Worm (Caenorhabditis elegans) whole organism, L1 larva: Measurements from ENCODE around the gene rft-2.

Experiments
- C16A3.4 ChIP-seq: fragments of 150-350 bp; optimal IDR thresholded peaks from 2 replicates; lab custom pipeline; 2014; ENCODE audit warnings: missing biosample characterization, missing genetic modification characterization
- C34B4.2 ChIP-seq: sonication (generic microtip); optimal IDR thresholded peaks from 2 replicates; lab custom pipeline; 2017; ENCODE audit warnings: mild to moderate bottlenecking, missing genetic modification characterization, missing compliant biosample characterization
- Y116A8C.19 ChIP-seq: sonication (generic microtip); optimal IDR thresholded peaks from 2 replicates; lab custom pipeline; 2016; ENCODE audit warnings: missing compliant biosample characterization, missing genetic modification characterization, borderline replicate concordance
- aly-2 ChIP-seq: fragments of 150-350 bp; optimal IDR thresholded peaks from 2 replicates; lab custom pipeline; 2014; ENCODE audit warnings: missing biosample characterization, missing genetic modification characterization
- ceh-82 ChIP-seq, 3 experiments: fragments of 150-350 bp in 1 of 3; sonication (generic microtip) in 2 of 3; optimal IDR thresholded peaks; 2 replicates each; lab custom pipeline; 2014 to 2017; ENCODE audit warnings: missing biosample characterization in 3 of 3, missing genetic modification characterization in 3 of 3
- ceh-88 ChIP-seq: fragments of 200-800 bp; sonication (Bioruptor generic); IDR thresholded peaks from 2 replicates; pipeline ENCODE4 v1.3.6; 2022; ENCODE audit warnings: missing genetic modification characterization, missing compliant biosample characterization
- efl-1 ChIP-seq, 4 experiments: fragments of 150-350 bp; optimal IDR thresholded peaks in 3 of 4; peaks in 1 of 4; 1 replicate in 1 of 4; 2 replicates in 3 of 4; lab custom pipeline; 2014; ENCODE audit warnings: missing biosample characterization in 2 of 4, missing genetic modification characterization in 2 of 4, missing genetic modification reagents in 2 of 4
- efl-3 ChIP-seq: fragments of 200-800 bp; sonication (Bioruptor generic); optimal IDR thresholded peaks from 2 replicates; lab custom pipeline; 2018; ENCODE audit warnings: mild to moderate bottlenecking, missing genetic modification characterization, missing compliant biosample characterization
- elt-2 ChIP-seq: sonication (generic microtip); optimal IDR thresholded peaks from 2 replicates; lab custom pipeline; 2016; ENCODE audit warnings: missing genetic modification characterization, mild to moderate bottlenecking, inconsistent platforms, missing compliant biosample characterization, missing genetic modification reagents
- elt-3 ChIP-seq, 6 experiments: fragments of 150-350 bp in 1 of 6; sonication (generic microtip); optimal IDR thresholded peaks; 2 replicates each; lab custom pipeline; 2017 to 2018; ENCODE audit warnings: missing biosample characterization in 6 of 6, missing genetic modification characterization in 6 of 6, inconsistent platforms in 1 of 6
- ets-5 ChIP-seq: fragments of 200-800 bp; sonication (Bioruptor generic); IDR thresholded peaks from 2 replicates; pipeline ENCODE4 v1.3.6; 2022; ENCODE audit warnings: missing genetic modification characterization, missing compliant biosample characterization
- fkh-10 ChIP-seq: sonication (generic microtip); optimal IDR thresholded peaks from 2 replicates; lab custom pipeline; 2017; ENCODE audit warnings: missing biosample characterization, missing genetic modification reagents, missing genetic modification characterization
- fkh-4 ChIP-seq: sonication (generic microtip); optimal IDR thresholded peaks from 2 replicates; lab custom pipeline; 2016; ENCODE audit warnings: missing compliant biosample characterization, missing genetic modification characterization, borderline replicate concordance
- fkh-8 ChIP-seq: sonication (generic microtip); optimal IDR thresholded peaks from 2 replicates; lab custom pipeline; 2016; ENCODE audit warnings: mild to moderate bottlenecking, missing genetic modification characterization, missing compliant biosample characterization
- hlh-4 ChIP-seq: sonication (generic microtip); optimal IDR thresholded peaks from 2 replicates; lab custom pipeline; 2016; ENCODE audit warnings: mild to moderate bottlenecking, missing genetic modification characterization, missing compliant biosample characterization
- hpl-2 ChIP-seq: fragments of 150-350 bp; optimal IDR thresholded peaks from 2 replicates; lab custom pipeline; 2014; ENCODE audit warnings: missing biosample characterization, missing genetic modification reagents, missing genetic modification characterization
- jun-1 ChIP-seq: fragments of 150-350 bp; optimal IDR thresholded peaks from 2 replicates; lab custom pipeline; 2014; ENCODE audit warnings: missing biosample characterization, missing genetic modification reagents, missing genetic modification characterization
- lin-14 ChIP-seq: fragments of 200-800 bp; sonication (Bioruptor generic); optimal IDR thresholded peaks from 2 replicates; lab custom pipeline; 2018; ENCODE audit warnings: mild to moderate bottlenecking, missing genetic modification characterization, moderate library complexity, missing compliant biosample characterization
- lin-35 ChIP-seq, 2 experiments: fragments of 150-350 bp; optimal IDR thresholded peaks; 2 replicates each; lab custom pipeline; 2014; ENCODE audit warnings: missing biosample characterization in 2 of 2, missing genetic modification characterization in 2 of 2, missing genetic modification reagents in 2 of 2
- lin-39 ChIP-seq: fragments of 150-350 bp; optimal IDR thresholded peaks from 2 replicates; lab custom pipeline; 2014; ENCODE audit warnings: missing biosample characterization, missing genetic modification reagents, missing genetic modification characterization
- lir-3 ChIP-seq: sonication (generic microtip); optimal IDR thresholded peaks from 2 replicates; lab custom pipeline; 2016; ENCODE audit warnings: mild to moderate bottlenecking, missing genetic modification characterization, moderate library complexity, missing compliant biosample characterization; ENCODE audit not compliant: poor library complexity
- lsy-2 ChIP-seq, 2 experiments: fragments of 150-350 bp; optimal IDR thresholded peaks; 2 replicates each; lab custom pipeline; 2014; ENCODE audit warnings: missing biosample characterization in 2 of 2, missing genetic modification characterization in 2 of 2
- mdl-1 ChIP-seq, 2 experiments: fragments of 150-350 bp; optimal IDR thresholded peaks; 2 replicates each; lab custom pipeline; 2014 to 2017; ENCODE audit warnings: missing biosample characterization in 2 of 2, missing genetic modification characterization in 2 of 2, inconsistent platforms in 1 of 2
- mep-1 ChIP-seq: fragments of 150-350 bp; optimal IDR thresholded peaks from 2 replicates; lab custom pipeline; 2014; ENCODE audit warnings: missing biosample characterization, missing genetic modification characterization
- nhr-11 ChIP-seq: fragments of 150-350 bp; optimal IDR thresholded peaks from 2 replicates; lab custom pipeline; 2014; ENCODE audit warnings: missing biosample characterization, missing genetic modification characterization
- nhr-19 ChIP-seq: fragments of 200-800 bp; sonication (Bioruptor generic); conservative IDR thresholded peaks from 2 replicates; pipeline ENCODE4 v1.3.6; 2022; ENCODE audit warnings: missing genetic modification characterization, missing compliant biosample characterization
- nhr-237 ChIP-seq: fragments of 150-350 bp; optimal IDR thresholded peaks from 2 replicates; lab custom pipeline; 2014; ENCODE audit warnings: missing biosample characterization, missing genetic modification characterization
- nhr-28 ChIP-seq: fragments of 150-350 bp; optimal IDR thresholded peaks from 2 replicates; lab custom pipeline; 2014; ENCODE audit warnings: missing biosample characterization, missing genetic modification characterization
- nhr-47 ChIP-seq: sonication (generic microtip); optimal IDR thresholded peaks from 2 replicates; lab custom pipeline; 2016; ENCODE audit warnings: mild to moderate bottlenecking, missing genetic modification characterization, moderate library complexity, missing compliant biosample characterization
- nhr-71 ChIP-seq: sonication (generic microtip); optimal IDR thresholded peaks from 2 replicates; lab custom pipeline; 2016; ENCODE audit warnings: mild to moderate bottlenecking, missing genetic modification characterization, moderate library complexity, missing compliant biosample characterization
- nhr-77 ChIP-seq: fragments of 150-350 bp; optimal IDR thresholded peaks from 2 replicates; lab custom pipeline; 2014; ENCODE audit warnings: missing biosample characterization, missing genetic modification characterization
- nhr-84 ChIP-seq: sonication (generic microtip); optimal IDR thresholded peaks from 2 replicates; lab custom pipeline; 2017; ENCODE audit warnings: missing biosample characterization, missing genetic modification characterization
- nhr-90 ChIP-seq: sonication (generic microtip); optimal IDR thresholded peaks from 2 replicates; lab custom pipeline; 2016; ENCODE audit warnings: mild to moderate bottlenecking, missing genetic modification characterization, missing compliant biosample characterization; ENCODE audit not compliant: poor library complexity
- pag-3 ChIP-seq: sonication (generic microtip); optimal IDR thresholded peaks from 2 replicates; lab custom pipeline; 2017; ENCODE audit warnings: missing genetic modification characterization, mild to moderate bottlenecking, missing compliant biosample characterization, antibody characterized with exemption, borderline replicate concordance; ENCODE audit not compliant: insufficient read depth
- pax-3 ChIP-seq: fragments of 200-800 bp; sonication (Bioruptor generic); optimal IDR thresholded peaks from 2 replicates; lab custom pipeline; 2018; ENCODE audit warnings: mild to moderate bottlenecking, missing genetic modification characterization, moderate library complexity, missing compliant biosample characterization
- pqm-1 ChIP-seq: sonication (generic microtip); optimal IDR thresholded peaks from 3 replicates; lab custom pipeline; 2017; ENCODE audit warnings: missing biosample characterization, missing genetic modification characterization
- rnt-1 ChIP-seq: sonication (generic microtip); optimal IDR thresholded peaks from 2 replicates; lab custom pipeline; 2016; ENCODE audit warnings: mild to moderate bottlenecking, missing genetic modification characterization, moderate library complexity, missing compliant biosample characterization
- skn-1 ChIP-seq: fragments of 150-350 bp; optimal IDR thresholded peaks from 2 replicates; lab custom pipeline; 2014; ENCODE audit warnings: missing biosample characterization, missing genetic modification characterization
- snu-23 ChIP-seq: sonication (generic microtip); optimal IDR thresholded peaks from 2 replicates; lab custom pipeline; 2016; ENCODE audit warnings: missing genetic modification characterization, missing compliant biosample characterization
- sptf-1 ChIP-seq: fragments of 150-350 bp; optimal IDR thresholded peaks from 2 replicates; lab custom pipeline; 2014; ENCODE audit warnings: missing biosample characterization, missing genetic modification characterization
- tbx-2 ChIP-seq: sonication (generic microtip); optimal IDR thresholded peaks from 2 replicates; lab custom pipeline; 2016; ENCODE audit warnings: missing genetic modification characterization, missing compliant biosample characterization
- tlp-1 ChIP-seq: fragments of 150-350 bp; optimal IDR thresholded peaks from 2 replicates; lab custom pipeline; 2014; ENCODE audit warnings: missing biosample characterization, missing genetic modification characterization
- unc-130 ChIP-seq: fragments of 150-350 bp; optimal IDR thresholded peaks from 2 replicates; lab custom pipeline; 2017; ENCODE audit warnings: missing biosample characterization, missing genetic modification characterization, inconsistent platforms
- unc-30 ChIP-seq: sonication (generic microtip); optimal IDR thresholded peaks from 2 replicates; lab custom pipeline; 2017; ENCODE audit warnings: missing biosample characterization, missing genetic modification characterization
- unc-86 ChIP-seq: sonication (generic microtip); optimal IDR thresholded peaks from 2 replicates; lab custom pipeline; 2016; ENCODE audit warnings: missing genetic modification characterization, missing compliant biosample characterization
- vab-15 ChIP-seq: sonication (generic microtip); optimal IDR thresholded peaks from 2 replicates; lab custom pipeline; 2017; ENCODE audit warnings: missing genotype, mild to moderate bottlenecking, missing genetic modification characterization, missing compliant biosample characterization
- zag-1 ChIP-seq: fragments of 150-350 bp; optimal IDR thresholded peaks from 2 replicates; lab custom pipeline; 2014; ENCODE audit warnings: missing biosample characterization, missing genetic modification characterization
- ztf-11 ChIP-seq, 2 experiments: sonication (generic microtip); optimal IDR thresholded peaks; 2 replicates each; lab custom pipeline; 2016 to 2017; ENCODE audit warnings: missing genetic modification characterization in 2 of 2, missing biosample characterization in 1 of 2, missing compliant biosample characterization in 1 of 2
- ztf-4 ChIP-seq: fragments of 150-350 bp; optimal IDR thresholded peaks from 2 replicates; lab custom pipeline; 2014; ENCODE audit warnings: missing biosample characterization, missing genetic modification characterization

rft-2 gene

ce11 chrV:4450523-4451089 lies at the start of gene rft-2 (continued):
- no peak for TF ChIP-seq fkh-4 (tag; lab: Kevin White, UChicago)
- peak in 1 of 6 experiments; percentile 11 for TF ChIP-seq elt-3 (tag; optimal IDR thresholded peaks at IDR 0.05; lab: Kevin White, UChicago)
- peak; percentile 14 for TF ChIP-seq nhr-11 (tag; lab: Kevin White, UChicago)
- TF ChIP-seq nhr-71 (tag; lab: Kevin White, UChicago) = peak; percentile 76
- TF ChIP-seq nhr-77 (tag; lab: Kevin White, UChicago) = peak; percentile 35
- TF ChIP-seq tbx-2 = peak; percentile 50
- TF ChIP-seq skn-1 (tag; lab: Kevin White, UChicago) = peak; percentile 51
- peak; percentile 39 to 80 (median 56) for TF ChIP-seq ceh-82 (tag; optimal IDR thresholded peaks at IDR 0.05; lab: Kevin White, UChicago)
- TF ChIP-seq pqm-1 (tag; lab: Kevin White, UChicago) = no peak
- TF ChIP-seq unc-30 (tag; lab: Kevin White, UChicago) = no peak
- no peak for TF ChIP-seq Y116A8C.19 (tag; lab: Kevin White, UChicago)
- no peak for TF ChIP-seq pax-3 (tag; lab: Kevin White, UChicago)
- TF ChIP-seq nhr-237 = no peak
- TF ChIP-seq nhr-84 (tag; lab: Kevin White, UChicago) = no peak
- no peak for TF ChIP-seq hpl-2 (GFP tag; lab: Kevin White, UChicago)
- TF ChIP-seq jun-1 (tag; lab: Kevin White, UChicago) = peak; percentile 16
- TF ChIP-seq ztf-11 (tag; optimal IDR thresholded peaks at IDR 0.05; lab: Kevin White, UChicago) = no peak
- peak; percentile 46 for TF ChIP-seq unc-86 (tag; lab: Kevin White, UChicago)
- no peak for TF ChIP-seq tlp-1 (tag; lab: Kevin White, UChicago)
- TF ChIP-seq ceh-88 (GFP tag; lab: Robert Waterston, UW) = no peak
- TF ChIP-seq snu-23 (GFP tag; lab: Kevin White, UChicago) = peak; percentile 69
- TF ChIP-seq nhr-47 (tag; lab: Kevin White, UChicago) = peak; percentile 81
- no peak for TF ChIP-seq lin-39 (tag; lab: Kevin White, UChicago)
- peak; percentile 39 for TF ChIP-seq C16A3.4 (tag; lab: Kevin White, UChicago)
- no peak for TF ChIP-seq zag-1 (tag; lab: Kevin White, UChicago)
- TF ChIP-seq nhr-90 (tag; lab: Kevin White, UChicago) = peak; percentile 58
- TF ChIP-seq nhr-19 (GFP tag; lab: Robert Waterston, UW) = peak; percentile 50
- TF ChIP-seq C34B4.2 = no peak
- TF ChIP-seq mdl-1 (tag; optimal IDR thresholded peaks at IDR 0.05; lab: Kevin White, UChicago) = peak in 1 of 2 experiments; percentile 22
- no peak for TF ChIP-seq efl-3
- peak; percentile 96 to 97 for TF ChIP-seq lin-35 (GFP tag; optimal IDR thresholded peaks at IDR 0.05; lab: Kevin White, UChicago)
- TF ChIP-seq fkh-10 = peak; percentile 25

DNA sequence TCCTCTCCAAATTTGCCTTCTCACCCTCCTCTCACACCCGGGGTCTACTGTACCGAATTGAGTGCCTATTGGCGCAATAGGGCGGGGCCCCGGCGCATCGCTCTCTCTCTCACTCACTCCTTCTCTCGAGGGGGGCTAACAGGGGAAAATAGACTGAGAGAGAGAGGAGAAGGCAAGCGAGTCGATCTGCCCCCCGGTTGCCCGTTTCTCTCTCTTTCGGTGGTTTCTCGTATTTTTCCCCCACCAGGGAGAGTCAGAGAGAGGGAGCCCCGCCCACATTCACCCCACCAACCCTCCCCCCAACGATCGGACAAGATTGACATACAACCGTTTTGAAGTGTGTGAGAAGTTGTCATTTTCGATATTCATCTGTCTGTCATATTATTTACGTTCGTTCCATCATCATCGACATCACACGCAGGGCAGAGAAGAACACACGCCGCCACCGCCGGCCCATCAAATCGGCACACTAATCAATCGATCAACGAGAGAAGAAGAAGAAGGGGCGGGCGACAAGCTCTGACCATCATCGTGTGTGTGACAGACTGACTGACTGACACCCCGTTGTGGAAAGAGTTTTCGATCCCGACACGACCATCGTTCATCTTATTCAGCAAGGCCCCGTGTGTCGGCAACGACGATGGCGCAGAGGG lies 48.9 kb upstream of the rft-2 start:
- no peak for TF ChIP-seq vab-15 (tag; lab: Kevin White, UChicago)
- no peak for TF ChIP-seq tlp-1 (tag; lab: Kevin White, UChicago)
- TF ChIP-seq ztf-4 (tag; lab: Kevin White, UChicago) = no peak
- TF ChIP-seq lir-3 = no peak
- TF ChIP-seq nhr-77 (tag; lab: Kevin White, UChicago) = no peak
- TF ChIP-seq rnt-1 (tag; lab: Kevin White, UChicago) = peak; percentile 54
- peak; percentile 39 for TF ChIP-seq nhr-47 (tag; lab: Kevin White, UChicago)
- TF ChIP-seq efl-1 (optimal IDR thresholded peaks at IDR 0.05; lab: Kevin White, UChicago) = peak in 1 of 2 experiments; percentile 6
- TF ChIP-seq efl-1 (GFP tag; optimal IDR thresholded peaks at IDR 0.05 in 1 of 2; lab: Kevin White, UChicago) = peak in 1 of 2 experiments; percentile 7
- TF ChIP-seq hpl-2 (GFP tag; lab: Kevin White, UChicago) = no peak
- no peak for TF ChIP-seq nhr-28
- TF ChIP-seq fkh-8 (tag; lab: Kevin White, UChicago) = no peak
- TF ChIP-seq aly-2 (tag; lab: Kevin White, UChicago) = no peak
- peak; percentile 41 for TF ChIP-seq tbx-2
- no peak for TF ChIP-seq unc-30 (tag; lab: Kevin White, UChicago)
- no peak for TF ChIP-seq unc-130 (tag; lab: Kevin White, UChicago)
- no peak for TF ChIP-seq pag-3 (tag; lab: Kevin White, UChicago)
- no peak for TF ChIP-seq elt-2 (tag; lab: Kevin White, UChicago)
- no peak for TF ChIP-seq sptf-1 (tag; lab: Kevin White, UChicago)
- TF ChIP-seq lin-14 (GFP tag; lab: Kevin White, UChicago) = peak; percentile 75
- TF ChIP-seq hlh-4 (tag; lab: Kevin White, UChicago) = no peak
- TF ChIP-seq ets-5 (GFP tag; lab: Robert Waterston, UW) = no peak
- peak; percentile 12 for TF ChIP-seq mep-1 (tag; lab: Kevin White, UChicago)
- TF ChIP-seq lsy-2 (tag; optimal IDR thresholded peaks at IDR 0.05; lab: Kevin White, UChicago) = peak; percentile 72 to 92
